Worm (Caenorhabditis elegans) whole organism, midembryonic: ENCODE results near the gene Y46C8AL.11.

ENCODE experiments used
- T22C8.4 ChIP-seq: fragments of 200-800 bp; sonication (Bioruptor generic); IDR thresholded peaks from 2 replicates; pipeline ENCODE4 v1.3.6; 2022; ENCODE audit warnings: missing genetic modification characterization, missing compliant biosample characterization
- cog-1 ChIP-seq: sonication (generic microtip); optimal IDR thresholded peaks from 2 replicates; lab custom pipeline; 2016; ENCODE audit warnings: missing genetic modification characterization, missing compliant biosample characterization
- flt-1 ChIP-seq: fragments of 200-800 bp; sonication (Bioruptor generic); IDR thresholded peaks from 2 replicates; pipeline ENCODE4 v1.3.6; 2022; ENCODE audit warnings: missing genetic modification characterization, missing compliant biosample characterization
- klf-2 ChIP-seq: fragments of 200-800 bp; sonication (Bioruptor generic); conservative IDR thresholded peaks from 2 replicates; pipeline ENCODE4 v1.3.6; 2022; ENCODE audit warnings: missing genetic modification reagents, missing genetic modification characterization, missing compliant biosample characterization
- med-1 ChIP-seq: sonication (generic microtip); optimal IDR thresholded peaks from 2 replicates; lab custom pipeline; 2017; ENCODE audit warnings: missing genetic modification characterization, mild to moderate bottlenecking, missing compliant biosample characterization, antibody characterized with exemption, missing genetic modification reagents; ENCODE audit not compliant: insufficient read depth
- ref-1 ChIP-seq: fragments of 200-800 bp; sonication (Bioruptor generic); conservative IDR thresholded peaks from 2 replicates; pipeline ENCODE4 v1.3.6; 2022; ENCODE audit warnings: missing genetic modification reagents, missing genetic modification characterization, missing compliant biosample characterization
- tab-1 ChIP-seq: fragments of 200-800 bp; sonication (Bioruptor generic); IDR thresholded peaks from 2 replicates; pipeline ENCODE4 v1.3.6; 2022; ENCODE audit warnings: missing genetic modification characterization, missing compliant biosample characterization
- ztf-23 ChIP-seq: fragments of 200-800 bp; sonication (Bioruptor generic); IDR thresholded peaks from 2 replicates; pipeline ENCODE4 v1.3.6; 2022; ENCODE audit warnings: missing genetic modification reagents, missing genetic modification characterization, missing compliant biosample characterization
- ztf-29 ChIP-seq: fragments of 200-800 bp; sonication (Bioruptor generic); IDR thresholded peaks from 2 replicates; pipeline ENCODE4 v1.3.6; 2022; ENCODE audit warnings: missing genetic modification reagents, missing genetic modification characterization, missing compliant biosample characterization

The Y46C8AL.11 gene

DNA sequence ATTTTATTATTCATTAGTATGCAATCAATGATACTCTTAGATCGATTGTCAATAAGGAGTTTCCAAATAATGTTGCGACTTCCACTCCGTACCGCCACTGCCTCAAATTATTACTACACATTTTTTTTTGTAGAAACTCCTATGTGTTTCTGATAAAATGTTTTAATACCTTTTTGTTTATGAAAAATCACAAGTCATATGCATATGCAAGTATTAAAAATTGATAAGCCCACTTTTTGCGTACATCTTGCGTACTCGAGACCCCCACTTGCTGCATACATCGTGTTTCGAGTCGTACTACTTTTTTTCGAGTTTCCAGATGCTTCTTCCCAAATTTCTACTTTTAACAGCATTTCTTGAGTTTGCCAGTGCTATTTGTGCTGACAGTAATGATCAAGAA, 21.9 kb downstream of the Y46C8AL.11 start, which contains the start of gene clec-76:
clec-76 (plus strand) TSS at position 234 of the 400 bp plus-strand sequence.
- no peak for TF ChIP-seq ztf-23
- TF ChIP-seq ref-1 (GFP tag; lab: Robert Waterston, UW), result no peak
- TF ChIP-seq med-1 (GFP tag; lab: Kevin White, UChicago), result no peak
- TF ChIP-seq T22C8.4, result no peak
- TF ChIP-seq tab-1 (GFP tag; lab: Robert Waterston, UW), result no peak
- TF ChIP-seq ztf-29 (GFP tag; lab: Robert Waterston, UW), result no peak
- no peak for TF ChIP-seq flt-1
- no peak for TF ChIP-seq cog-1 (tag; lab: Kevin White, UChicago)
- no peak for TF ChIP-seq klf-2

ce11 chrIV:3973049-3973448, 29.9 kb downstream of the Y46C8AL.11 start, which contains the start of gene clec-79:
TSS of gene clec-79 (plus strand) at chrIV:3973349.
- TF ChIP-seq T22C8.4, result no peak

DNA sequence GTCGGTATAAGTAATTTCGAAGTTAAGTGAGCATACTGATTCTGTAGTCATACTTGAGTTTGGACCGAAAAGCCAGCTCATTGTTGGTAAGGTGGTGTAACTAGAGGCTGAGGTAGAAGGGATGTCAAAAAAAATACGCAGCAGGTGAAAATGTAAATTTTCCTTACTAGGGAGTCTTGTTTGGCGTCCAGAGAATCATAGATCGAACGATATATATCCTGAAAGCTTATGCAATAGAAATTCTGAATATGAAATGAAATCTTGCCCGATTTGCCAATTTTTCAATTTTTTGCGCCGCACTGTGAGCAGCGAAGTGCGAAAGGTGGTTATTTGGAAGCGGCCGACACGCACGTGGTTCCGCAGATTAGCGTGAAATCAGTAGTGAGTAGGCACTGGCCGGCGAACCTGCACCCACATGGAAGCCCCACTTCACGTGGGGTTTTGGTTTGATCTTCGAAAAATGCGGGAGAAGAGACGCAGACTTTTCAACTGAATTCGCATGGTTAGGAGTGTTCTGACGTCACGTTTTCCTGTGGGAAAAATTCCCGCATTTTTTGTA, 34.9 kb downstream of the Y46C8AL.11 start, which contains the start of gene srh-220:
srh-220 (minus strand) TSS at position 51 of the 559 bp plus-strand sequence.
- TF ChIP-seq T22C8.4, result no peak
- no peak for TF ChIP-seq tab-1 (GFP tag; lab: Robert Waterston, UW)
- no peak for TF ChIP-seq ztf-29 (GFP tag; lab: Robert Waterston, UW)
- no peak for TF ChIP-seq klf-2
- no peak for TF ChIP-seq cog-1 (tag; lab: Kevin White, UChicago)
- no peak for TF ChIP-seq med-1 (GFP tag; lab: Kevin White, UChicago)
- TF ChIP-seq ztf-23, result no peak
- TF ChIP-seq ref-1 (GFP tag; lab: Robert Waterston, UW), result no peak
- TF ChIP-seq flt-1, result no peak

- no peak for TF ChIP-seq klf-2
- TF ChIP-seq cog-1 (tag; lab: Kevin White, UChicago), result no peak
- TF ChIP-seq med-1 (GFP tag; lab: Kevin White, UChicago), result no peak
- TF ChIP-seq tab-1 (GFP tag; lab: Robert Waterston, UW), result no peak
- TF ChIP-seq ref-1 (GFP tag; lab: Robert Waterston, UW), result no peak
- TF ChIP-seq T22C8.4, result no peak
- no peak for TF ChIP-seq ztf-23
- TF ChIP-seq flt-1, result no peak
- no peak for TF ChIP-seq ztf-29 (GFP tag; lab: Robert Waterston, UW)
These were observed 36.4 kb downstream of the Y46C8AL.11 start, which contains the start of gene srh-222 for ce11 chrIV:3979525-3979924. TSS of gene srh-222 (plus strand) at chrIV:3979825.

DNA sequence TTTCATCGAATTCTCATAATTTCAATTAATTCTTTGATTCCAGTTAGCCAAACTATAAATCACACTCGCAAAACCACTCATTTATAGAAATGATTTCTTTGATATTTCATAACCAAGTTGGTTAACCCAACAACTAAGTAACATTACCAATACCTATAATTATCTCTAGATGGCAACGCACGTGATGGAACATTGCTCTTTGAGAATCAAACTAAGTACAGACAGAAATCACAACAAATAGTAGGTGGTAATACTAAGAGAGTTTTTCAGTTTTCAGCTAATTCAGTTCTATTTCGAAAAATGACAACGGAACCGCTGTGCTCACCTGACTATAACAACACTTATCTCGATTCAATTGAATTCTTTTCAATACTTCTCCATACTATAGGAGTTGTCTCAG, 38.5 kb downstream of the Y46C8AL.11 start, which contains the start of gene srh-223:
srh-223 (plus strand) TSS at position 301 of the 400 bp plus-strand sequence.
- TF ChIP-seq klf-2 (no peak), flt-1 (no peak), cog-1 (tag; lab: Kevin White, UChicago) (no peak), T22C8.4 (no peak), med-1 (GFP tag; lab: Kevin White, UChicago) (no peak), ref-1 (GFP tag; lab: Robert Waterston, UW) (no peak), ztf-29 (GFP tag; lab: Robert Waterston, UW) (no peak), ztf-23 (no peak), tab-1 (GFP tag; lab: Robert Waterston, UW) (no peak)

ce11 chrIV:3988132-3988531, 45.0 kb downstream of the Y46C8AL.11 start:
- TF ChIP-seq cog-1 (tag; lab: Kevin White, UChicago) (no peak), med-1 (GFP tag; lab: Kevin White, UChicago) (no peak), ref-1 (GFP tag; lab: Robert Waterston, UW) (no peak), flt-1 (no peak), tab-1 (GFP tag; lab: Robert Waterston, UW) (no peak), ztf-29 (GFP tag; lab: Robert Waterston, UW) (no peak), T22C8.4 (no peak), ztf-23 (no peak)

DNA sequence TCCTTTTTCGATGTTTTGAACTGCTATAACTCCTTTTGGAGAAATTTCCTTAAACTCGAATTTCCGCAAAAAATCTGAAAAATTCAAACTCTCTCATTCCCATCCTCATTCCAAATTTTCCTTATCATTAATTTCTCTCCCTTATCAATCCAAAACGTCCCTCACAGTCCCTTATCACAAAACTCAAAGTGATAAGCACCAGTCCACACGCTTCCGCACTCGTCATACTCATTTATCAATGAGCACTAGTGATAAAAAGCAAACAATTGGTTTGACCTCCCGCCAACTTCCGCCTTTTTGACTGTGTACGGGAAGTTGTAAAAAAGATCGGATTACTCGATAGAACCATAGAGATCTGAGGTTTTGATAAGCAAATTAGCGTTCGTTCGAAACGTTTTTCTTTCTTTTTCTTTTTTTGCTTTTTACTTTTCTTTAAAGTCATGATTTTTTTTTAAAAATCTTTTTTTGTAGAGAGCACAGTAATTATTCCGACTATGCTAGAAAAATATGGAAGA, 45.6 kb downstream of the Y46C8AL.11 start, which contains the start of gene clec-78:
clec-78 (plus strand) TSS at position 465 of the 515 bp plus-strand sequence.
- TF ChIP-seq med-1 (GFP tag; lab: Kevin White, UChicago), result no peak
- no peak for TF ChIP-seq klf-2

DNA sequence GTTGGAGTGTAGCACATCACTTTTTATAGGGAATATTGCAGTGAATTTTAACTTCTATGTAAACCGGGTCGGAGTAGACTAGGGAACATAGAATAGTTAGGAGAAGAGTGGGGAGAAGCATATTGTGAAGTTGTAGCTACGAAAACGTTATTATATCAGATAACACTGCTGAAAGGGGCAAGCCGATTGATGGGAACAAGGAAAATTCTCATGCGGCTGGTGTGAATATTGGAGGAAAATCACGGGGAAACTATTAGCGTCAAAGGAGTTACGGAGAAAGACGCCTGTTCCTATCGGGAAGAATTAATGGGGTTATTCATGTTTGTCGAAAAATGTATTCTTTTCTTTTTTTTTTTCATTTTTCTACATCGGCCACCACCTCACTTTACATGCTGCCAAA, 50.2 kb downstream of the Y46C8AL.11 start, which contains the start of gene F47C12.6:
F47C12.6 (minus strand) TSS at position 101 of the 400 bp plus-strand sequence.
- TF ChIP-seq tab-1 (GFP tag; lab: Robert Waterston, UW) (no peak), flt-1 (no peak), ztf-23 (no peak), ztf-29 (GFP tag; lab: Robert Waterston, UW) (no peak), ref-1 (GFP tag; lab: Robert Waterston, UW) (no peak), med-1 (GFP tag; lab: Kevin White, UChicago) (no peak), T22C8.4 (no peak), klf-2 (no peak), cog-1 (tag; lab: Kevin White, UChicago) (no peak)
